Fruit fly (Drosophila melanogaster): ENCODE results near the gene Eip78C.

The Eip78C gene

dm6 chr3L:21194392-21194925, 31.9 kb upstream of the Eip78C start:
- TF ChIP-seq Hey (tag; optimal IDR thresholded peaks at IDR 0.05) (peak; percentile 29), ranshi (GFP tag; IDR thresholded peaks at IDR 0.05) (0 out of 2 replicates have a peak, but pooled peaks have one; percentile 11), onecut (GFP tag; IDR thresholded peaks at IDR 0.05) (peak; percentile 87), CG15479 (GFP tag; optimal IDR thresholded peaks at IDR 0.05) (no peak), Med (GFP tag) (peak; percentile 46), row (GFP tag; IDR thresholded peaks at IDR 0.05) (0 out of 3 replicates have a peak, but pooled peaks have one; percentile 9), CG2120 (GFP tag; optimal IDR thresholded peaks at IDR 0.05) (no peak), abd-A (tag; optimal IDR thresholded peaks at IDR 0.05) (peak; percentile 10), ewg (GFP tag; optimal IDR thresholded peaks at IDR 0.05) (peak; percentile 86), CG15514 (GFP tag; optimal IDR thresholded peaks at IDR 0.05) (peak; percentile 12), sd (tag; optimal IDR thresholded peaks at IDR 0.05) (peak; percentile 65), unc-4 (GFP tag; IDR thresholded peaks at IDR 0.05; ENCODE audit: partially characterized antibody) (no peak), gcm2 (GFP tag; optimal IDR thresholded peaks at IDR 0.05) (no peak), nerfin-1 (tag; optimal IDR thresholded peaks at IDR 0.05) (peak; percentile 85), cato (GFP tag; optimal IDR thresholded peaks at IDR 0.05; ENCODE audit: borderline replicate concordance) (no peak), CG6854 (GFP tag; optimal IDR thresholded peaks at IDR 0.05) (no peak), sqz (GFP tag; optimal IDR thresholded peaks at IDR 0.05) (peak; percentile 70), seq (GFP tag; IDR thresholded peaks at IDR 0.05) (0 out of 2 replicates have a peak, but pooled peaks have one; percentile 22), Deaf1 (tag; optimal IDR thresholded peaks at IDR 0.05) (peak; percentile 53), scrt (GFP tag; optimal IDR thresholded peaks at IDR 0.05) (peak; percentile 2), zen2 (GFP tag; IDR thresholded peaks at IDR 0.05; ENCODE audit: partially characterized antibody) (0 out of 3 replicates have a peak, but pooled peaks have one; percentile 8)

dm6 chr3L:21196563-21196962, 29.8 kb upstream of the Eip78C start, which contains the start of the genes Targ3 and park:
Gene Targ3, plus strand, starts transcription at chr3L:21196831.
Gene park, minus strand, starts transcription at chr3L:21196853.
- no peak for TF ChIP-seq CG11247 (GFP tag; IDR thresholded peaks at IDR 0.05)
- no peak for TF ChIP-seq rib (GFP tag; IDR thresholded peaks at IDR 0.05)
- no peak for TF ChIP-seq Spps (tag; optimal IDR thresholded peaks at IDR 0.05)
- TF ChIP-seq unc-4 (GFP tag; IDR thresholded peaks at IDR 0.05; ENCODE audit: partially characterized antibody): 0 out of 2 replicates have a peak, but pooled peaks have one; percentile 29
- peak; percentile 1 for TF ChIP-seq Dad (GFP tag; optimal IDR thresholded peaks at IDR 0.05)
- 0 out of 3 replicates have a peak, but pooled peaks have one; percentile 40 for TF ChIP-seq Dbx (GFP tag; IDR thresholded peaks at IDR 0.05)
- TF ChIP-seq CG9437 (GFP tag; optimal IDR thresholded peaks at IDR 0.05): peak; percentile 23
- TF ChIP-seq Rfx (GFP tag; IDR thresholded peaks at IDR 0.05): peak; percentile 35; the same call in 1 of the 2 replicates
- 0 out of 4 replicates have a peak, but pooled peaks have one; percentile 4 for TF ChIP-seq Gug (GFP tag; IDR thresholded peaks at IDR 0.05)
- peak; percentile 16 to 17 for TF ChIP-seq chif (GFP tag; optimal IDR thresholded peaks at IDR 0.05)
- peak; percentile 2 for TF ChIP-seq CG18011 (GFP tag; optimal IDR thresholded peaks at IDR 0.05)
- no peak for TF ChIP-seq gt (GFP tag; IDR thresholded peaks at IDR 0.05)
- TF ChIP-seq abd-A (tag; optimal IDR thresholded peaks at IDR 0.05): peak; percentile 4
- peak; percentile 90 for TF ChIP-seq zf30C (GFP tag; optimal IDR thresholded peaks at IDR 0.05)
- 0 out of 3 replicates have a peak, but pooled peaks have one; percentile 23 for TF ChIP-seq Doc3 (GFP tag; IDR thresholded peaks at IDR 0.05; ENCODE audit: partially characterized antibody)
- no peak for TF ChIP-seq Hr78 (GFP tag; optimal IDR thresholded peaks at IDR 0.05)
- TF ChIP-seq MESR4 (GFP tag; optimal IDR thresholded peaks at IDR 0.05): peak; percentile 49
- 0 out of 2 replicates have a peak, but pooled peaks have one; percentile 24 for TF ChIP-seq H2.0 (GFP tag; IDR thresholded peaks at IDR 0.05)
- TF ChIP-seq CG17385 (GFP tag; optimal IDR thresholded peaks at IDR 0.05): peak; percentile 45
- TF ChIP-seq Dref (GFP tag; IDR thresholded peaks at IDR 0.05): peak; percentile 48
- no peak for TF ChIP-seq CG11695 (GFP tag; IDR thresholded peaks at IDR 0.05)
- peak; percentile 2 for TF ChIP-seq Bdp1 (GFP tag; optimal IDR thresholded peaks at IDR 0.05)
- TF ChIP-seq so (GFP tag; IDR thresholded peaks at IDR 0.05): no peak
- TF ChIP-seq CG33213 (GFP tag; optimal IDR thresholded peaks at IDR 0.05): peak; percentile 32
- TF ChIP-seq CG2116 (GFP tag; optimal IDR thresholded peaks at IDR 0.05): peak; percentile 35
- peak; percentile 38; the same call in 1 of the 2 replicates for TF ChIP-seq sob (GFP tag; IDR thresholded peaks at IDR 0.05)
- peak; percentile 41 for TF ChIP-seq CG15514 (GFP tag; optimal IDR thresholded peaks at IDR 0.05)
- no peak for TF ChIP-seq Nf-YA (GFP tag; IDR thresholded peaks at IDR 0.05)
- peak; percentile 20 for TF ChIP-seq gem (tag; optimal IDR thresholded peaks at IDR 0.05)
- TF ChIP-seq HmgD (GFP tag; optimal IDR thresholded peaks at IDR 0.05): peak; percentile 45

All from whole organism, embryonic.